Worm (Caenorhabditis elegans) whole organism, early embryonic: ENCODE measurements around the gene C54E4.1.

Experiments
- ama-1 ChIP-seq: fragments of 150-350 bp; optimal IDR thresholded peaks from 2 replicates; lab custom pipeline; 2014
- hnd-1 ChIP-seq: sonication (generic microtip); optimal IDR thresholded peaks from 2 replicates; lab custom pipeline; 2016; ENCODE audit warnings: missing genetic modification characterization, missing compliant biosample characterization
- tbx-11 ChIP-seq: fragments of 200-800 bp; sonication (Bioruptor generic); IDR thresholded peaks from 2 replicates; pipeline ENCODE4 v1.3.6; 2022; ENCODE audit warnings: missing genetic modification characterization, missing compliant biosample characterization

- no peak for TF ChIP-seq tbx-11 (GFP tag; lab: Robert Waterston, UW)
- no peak for TF ChIP-seq ama-1 (lab: Kevin White, UChicago)
- TF ChIP-seq hnd-1 (tag; lab: Kevin White, UChicago): no peak
Observed at ce11 chrIV:2222528-2222927, 47.1 kb downstream of the C54E4.1 start, which contains the start of gene fnip-2.
